Fruit fly (Drosophila melanogaster) whole organism, embryonic: Measurements from ENCODE around the gene CG13038.

Experiments
- CG10654 ChIP-seq: fragments of 200-800 bp; sonication (Bioruptor generic); optimal IDR thresholded peaks from 2 replicates; lab custom pipeline; 2016; ENCODE audit warnings: missing biosample characterization, missing genetic modification characterization
- CG16779 ChIP-seq: fragments of 200-800 bp; sonication (Bioruptor generic); IDR thresholded peaks from 2 replicates; pipeline ENCODE4 v1.3.6; 2022; ENCODE audit warnings: missing biosample characterization, missing genetic modification characterization
- CG7357 ChIP-seq: fragments of 200-800 bp; sonication (Bioruptor generic); IDR thresholded peaks from 3 replicates; pipeline ENCODE4 v1.3.6; 2022; ENCODE audit warnings: missing biosample characterization, missing genetic modification characterization
- CG9817 ChIP-seq: fragments of 200-800 bp; sonication (Bioruptor generic); optimal IDR thresholded peaks from 2 replicates; lab custom pipeline; 2018; ENCODE audit warnings: missing biosample characterization, mild to moderate bottlenecking, missing genetic modification characterization, moderate library complexity
- Ets65A ChIP-seq: fragments of 200-800 bp; sonication (Bioruptor generic); peaks from one replicate; lab custom pipeline; 2016; ENCODE audit warnings: missing biosample characterization, missing genetic modification characterization
- Lpt ChIP-seq: fragments of >200 bp; optimal IDR thresholded peaks from 2 replicates; lab custom pipeline; 2018; ENCODE audit warnings: missing biosample characterization, missing genetic modification characterization
- Myb ChIP-seq: fragments of 200-800 bp; sonication (Bioruptor generic); optimal IDR thresholded peaks from 2 replicates; lab custom pipeline; 2016; ENCODE audit warnings: missing biosample characterization, missing genetic modification characterization
- NfI ChIP-seq: fragments of 200-800 bp; sonication (Bioruptor generic); optimal IDR thresholded peaks from 3 replicates; lab custom pipeline; 2018; ENCODE audit warnings: missing biosample characterization, mild to moderate bottlenecking, missing genetic modification characterization, moderate library complexity
- Oaz ChIP-seq: fragments of 200-800 bp; sonication (Bioruptor generic); IDR thresholded peaks from 2 replicates; pipeline ENCODE4 v1.3.6; 2022; ENCODE audit warnings: missing biosample characterization, missing genetic modification characterization
- hth ChIP-seq: fragments of >200 bp; optimal IDR thresholded peaks from 2 replicates; lab custom pipeline; 2017; ENCODE audit warnings: inconsistent platforms
- ind ChIP-seq: fragments of 200-800 bp; sonication (Bioruptor generic); optimal IDR thresholded peaks from 3 replicates; lab custom pipeline; 2016; ENCODE audit warnings: missing biosample characterization, missing genetic modification characterization
- lilli ChIP-seq: fragments of 200-800 bp; sonication (Bioruptor generic); optimal IDR thresholded peaks from 3 replicates; lab custom pipeline; 2016; ENCODE audit warnings: missing biosample characterization, missing genetic modification characterization
- wor ChIP-seq: fragments of 200-800 bp; sonication (Bioruptor generic); IDR thresholded peaks from 2 replicates; pipeline ENCODE4 v1.3.6; 2022; ENCODE audit warnings: missing biosample characterization, missing genetic modification characterization

- TF ChIP-seq CG16779 (GFP tag; lab: Robert Waterston, UW) (no peak), hth (lab: Kevin White, UChicago) (no peak), Myb (GFP tag; lab: Kevin White, UChicago) (no peak), CG7357 (GFP tag; lab: Robert Waterston, UW) (no peak), CG10654 (GFP tag; lab: Kevin White, UChicago) (no peak), CG9817 (tag; lab: Kevin White, UChicago) (no peak), Oaz (no peak), Lpt (no peak), NfI (GFP tag; lab: Kevin White, UChicago) (no peak), wor (no peak), ind (no peak), lilli (no peak), Ets65A (GFP tag; lab: Kevin White, UChicago) (no peak)
Observed at dm6 chr3L:16356171-16356765, 28.6 kb upstream of the CG13038 start.
